Worm (Caenorhabditis elegans) whole organism, L1 larva: ENCODE measurements around the gene sec-61.A.

Source experiments
- alr-1 ChIP-seq: fragments of 200-800 bp; sonication (Bioruptor generic); optimal IDR thresholded peaks from 2 replicates; lab custom pipeline; 2018; ENCODE audit warnings: borderline replicate concordance, mild to moderate bottlenecking, missing genetic modification characterization, missing compliant biosample characterization
- dpl-1 ChIP-seq, 3 experiments: fragments of 150-350 bp in 2 of 3; sonication (generic microtip) in 1 of 3; optimal IDR thresholded peaks; 2 replicates each; lab custom pipeline; 2014 to 2017; ENCODE audit warnings: missing biosample characterization in 3 of 3, missing genetic modification characterization in 3 of 3, missing genetic modification reagents in 3 of 3
- elt-3 ChIP-seq, 6 experiments: fragments of 150-350 bp in 1 of 6; sonication (generic microtip); optimal IDR thresholded peaks; 2 replicates each; lab custom pipeline; 2017 to 2018; ENCODE audit warnings: missing biosample characterization in 6 of 6, missing genetic modification characterization in 6 of 6, inconsistent platforms in 1 of 6
- jun-1 ChIP-seq: fragments of 150-350 bp; optimal IDR thresholded peaks from 2 replicates; lab custom pipeline; 2014; ENCODE audit warnings: missing biosample characterization, missing genetic modification reagents, missing genetic modification characterization
- lin-13 ChIP-seq: fragments of 150-350 bp; optimal IDR thresholded peaks from 2 replicates; lab custom pipeline; 2014; ENCODE audit warnings: missing biosample characterization, missing genetic modification reagents, missing genetic modification characterization
- nhr-77 ChIP-seq: fragments of 150-350 bp; optimal IDR thresholded peaks from 2 replicates; lab custom pipeline; 2014; ENCODE audit warnings: missing biosample characterization, missing genetic modification characterization
- skn-1 ChIP-seq: fragments of 150-350 bp; optimal IDR thresholded peaks from 2 replicates; lab custom pipeline; 2014; ENCODE audit warnings: missing biosample characterization, missing genetic modification characterization
- sox-4 ChIP-seq: sonication (generic microtip); optimal IDR thresholded peaks from 2 replicates; lab custom pipeline; 2016; ENCODE audit warnings: missing genetic modification characterization, missing compliant biosample characterization
- sptf-1 ChIP-seq: fragments of 150-350 bp; optimal IDR thresholded peaks from 2 replicates; lab custom pipeline; 2014; ENCODE audit warnings: missing biosample characterization, missing genetic modification characterization
- tbx-2 ChIP-seq: sonication (generic microtip); optimal IDR thresholded peaks from 2 replicates; lab custom pipeline; 2016; ENCODE audit warnings: missing genetic modification characterization, missing compliant biosample characterization
- ztf-4 ChIP-seq: fragments of 150-350 bp; optimal IDR thresholded peaks from 2 replicates; lab custom pipeline; 2014; ENCODE audit warnings: missing biosample characterization, missing genetic modification characterization

DNA sequence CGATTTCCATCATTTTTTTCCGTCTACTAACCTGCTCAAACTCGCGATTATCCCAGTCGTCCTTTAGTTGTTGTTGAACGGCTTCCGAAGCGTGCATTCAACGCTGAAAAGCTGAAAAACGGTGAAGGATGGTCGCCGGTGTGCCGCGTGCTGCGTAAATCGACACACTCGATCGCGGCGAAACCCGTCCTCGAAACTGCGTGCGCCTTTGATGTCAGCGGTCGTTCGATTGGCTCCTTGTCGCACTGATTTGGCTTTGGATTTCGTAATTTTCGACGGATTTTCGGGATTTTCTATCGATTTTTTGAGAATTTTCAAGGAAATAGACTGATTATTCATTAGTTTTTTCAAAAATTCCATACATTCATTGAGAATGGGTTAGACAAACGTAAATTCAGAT lies 27.7 kb downstream of the sec-61.A start, which contains the start of the genes Y57G11C.1147 and nuo-3:
- TF ChIP-seq alr-1 (no peak), elt-3 (tag; optimal IDR thresholded peaks at IDR 0.05; lab: Kevin White, UChicago) (no peak), dpl-1 (GFP tag; optimal IDR thresholded peaks at IDR 0.05; lab: Kevin White, UChicago) (peak in 2 of 3 experiments; percentile 20 to 41), sox-4 (no peak), sptf-1 (tag; lab: Kevin White, UChicago) (no peak), nhr-77 (no peak), tbx-2 (no peak), jun-1 (tag; lab: Kevin White, UChicago) (no peak), skn-1 (tag; lab: Kevin White, UChicago) (peak; percentile 62), lin-13 (no peak), ztf-4 (tag; lab: Kevin White, UChicago) (no peak)
